Worm (Caenorhabditis elegans): ENCODE results near the gene C09E10.3.

DNA sequence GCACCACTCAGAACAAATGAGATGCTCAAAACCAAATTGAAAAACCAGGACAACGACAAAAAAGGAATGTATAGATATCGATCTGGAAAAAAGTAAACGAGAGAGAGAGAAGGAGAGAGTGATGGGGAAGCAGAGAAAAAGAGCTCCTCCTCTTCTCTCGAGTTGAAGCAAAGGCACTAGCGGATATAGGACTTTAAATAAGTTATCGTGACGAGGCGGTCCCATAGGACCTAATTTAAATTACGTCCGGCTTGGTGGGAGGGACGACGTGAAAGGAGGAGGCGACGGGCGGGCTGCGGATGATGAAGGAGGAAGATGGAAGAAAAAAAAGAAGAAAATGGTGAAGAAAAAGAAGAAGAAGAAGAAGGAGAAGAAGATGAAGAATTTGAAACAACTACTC lies 27.4 kb upstream of the C09E10.3 start:
- no peak for TF ChIP-seq Y53F4B.3 (GFP tag; IDR thresholded peaks at IDR 0.05)
- TF ChIP-seq C06A6.2 (GFP tag; conservative IDR thresholded peaks at IDR 0.05) = no peak
- no peak for TF ChIP-seq dpff-1 (tag; optimal IDR thresholded peaks at IDR 0.05)
- TF ChIP-seq hsf-1 (GFP tag; IDR thresholded peaks at IDR 0.05) = no peak
- TF ChIP-seq dox-1 (GFP tag; IDR thresholded peaks at IDR 0.05) = 0 out of 2 replicates have a peak, but pooled peaks have one; percentile 35
- TF ChIP-seq unc-130 (GFP tag; optimal IDR thresholded peaks at IDR 0.05) = no peak
- TF ChIP-seq dpl-1 (GFP tag; optimal IDR thresholded peaks at IDR 0.05) = no peak
- no peak for TF ChIP-seq F33H1.4 (GFP tag; IDR thresholded peaks at IDR 0.05)
- TF ChIP-seq nhr-90 (tag; optimal IDR thresholded peaks at IDR 0.05) = no peak
- no peak for TF ChIP-seq F22D6.2 (tag; optimal IDR thresholded peaks at IDR 0.05)
- TF ChIP-seq snpc-4 (GFP tag; optimal IDR thresholded peaks at IDR 0.05) = no peak
- TF ChIP-seq snpc-4 (tag; optimal IDR thresholded peaks at IDR 0.05) = no peak
- no peak for TF ChIP-seq ccch-3 (GFP tag; optimal IDR thresholded peaks at IDR 0.05)
- no peak for TF ChIP-seq pbrm-1 (GFP tag; IDR thresholded peaks at IDR 0.05)
- TF ChIP-seq pha-4 (tag; optimal IDR thresholded peaks at IDR 0.05) = no peak

Measured in whole organism, young adult.